Worm (Caenorhabditis elegans): Measurements from ENCODE around the gene srx-16.

Gene srx-16

ce11 chrV:7015872-7016271 lies 39.7 kb downstream of the srx-16 start, which contains the start of gene C33G8.13:
TSS of gene C33G8.13 (minus strand) at chrV:7015972.
- TF ChIP-seq W03F9.2 (tag; optimal IDR thresholded peaks at IDR 0.05), result no peak
- no peak for TF ChIP-seq him-1 (tag; optimal IDR thresholded peaks at IDR 0.05)
- TF ChIP-seq dao-5 (tag; optimal IDR thresholded peaks at IDR 0.05), result no peak

- TF ChIP-seq W03F9.2 (tag; optimal IDR thresholded peaks at IDR 0.05) (no peak), him-1 (tag; optimal IDR thresholded peaks at IDR 0.05) (no peak), dao-5 (tag; optimal IDR thresholded peaks at IDR 0.05) (no peak)
Observed at ce11 chrV:7017059-7017458, 40.9 kb downstream of the srx-16 start, which contains the start of gene srsx-32. TSS of gene srsx-32 (plus strand) at chrV:7017359.

DNA sequence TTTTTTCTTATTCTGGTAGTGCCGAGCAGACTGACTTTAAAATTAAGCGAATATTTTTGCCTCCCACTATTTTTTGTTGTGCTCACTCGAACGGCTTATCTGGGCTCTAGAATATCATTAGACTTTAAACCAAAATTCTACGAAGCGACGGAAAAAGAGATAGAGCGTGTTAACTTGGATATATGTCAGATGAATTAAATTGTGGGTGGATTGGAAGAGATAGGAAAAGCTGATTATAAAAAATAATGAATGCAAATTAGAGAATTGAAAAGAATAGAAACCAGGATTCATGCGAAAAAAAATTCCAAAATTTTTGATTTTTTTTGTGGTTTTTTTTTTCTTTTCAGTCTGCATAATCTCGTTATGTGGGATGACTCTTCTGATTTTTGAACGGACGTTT lies 45.6 kb downstream of the srx-16 start, which contains the start of gene F20A1.4:
F20A1.4 (minus strand) TSS at position 101 of the 400 bp plus-strand sequence.
- TF ChIP-seq W03F9.2 (tag; optimal IDR thresholded peaks at IDR 0.05) (no peak), him-1 (tag; optimal IDR thresholded peaks at IDR 0.05) (no peak), dao-5 (tag; optimal IDR thresholded peaks at IDR 0.05) (no peak)

- TF ChIP-seq dao-5 (tag; optimal IDR thresholded peaks at IDR 0.05) (no peak), W03F9.2 (tag; optimal IDR thresholded peaks at IDR 0.05) (no peak), him-1 (tag; optimal IDR thresholded peaks at IDR 0.05) (no peak)
Observed at ce11 chrV:7022981-7023380, 46.8 kb downstream of the srx-16 start.

All from whole organism, L4/young adult.